Worm (Caenorhabditis elegans): Measurements from ENCODE around the gene cyp-13A12.

- no peak for TF ChIP-seq unc-62 (GFP tag; optimal IDR thresholded peaks at IDR 0.05 in 1 of 2)
- TF ChIP-seq unc-62 (tag; optimal IDR thresholded peaks at IDR 0.05) = no peak
- TF ChIP-seq zfp-2 (tag; optimal IDR thresholded peaks at IDR 0.05) = no peak
- no peak for TF ChIP-seq zag-1 (tag; optimal IDR thresholded peaks at IDR 0.05)
- no peak for TF ChIP-seq duxl-1 (tag; optimal IDR thresholded peaks at IDR 0.05; ENCODE audit: poor library complexity)
These were observed 37.4 kb downstream of the cyp-13A12 start for ce11 chrIII:13061734-13062133.

Data from whole organism, L4 larva.